Fruit fly (Drosophila melanogaster) whole organism, embryonic: ENCODE data around the gene IFT54.

Source experiments
- Awh ChIP-seq: fragments of 200-800 bp; sonication (Bioruptor generic); IDR thresholded peaks from 2 replicates; pipeline ENCODE4, ENCODE4 v1.3.6; 2022; ENCODE audit warnings: missing biosample characterization, missing genetic modification characterization
- B-H1 ChIP-seq: fragments of 200-800 bp; sonication (Bioruptor generic); IDR thresholded peaks from 3 replicates; pipeline ENCODE4 v1.3.6; 2022; ENCODE audit warnings: missing biosample characterization, missing genetic modification characterization
- Bgb ChIP-seq: fragments of 200-800 bp; sonication (Bioruptor generic); IDR thresholded peaks from 2 replicates; pipeline ENCODE4 v1.3.6; 2022; ENCODE audit warnings: missing biosample characterization, missing genetic modification characterization; ENCODE audit not compliant: partially characterized antibody
- CG10321 ChIP-seq: fragments of 200-800 bp; sonication (Bioruptor generic); IDR thresholded peaks from 2 replicates; pipeline ENCODE4 v1.3.6; 2022; ENCODE audit warnings: missing biosample characterization, missing genetic modification characterization
- CG10431 ChIP-seq: fragments of 200-800 bp; sonication (Bioruptor generic); optimal IDR thresholded peaks from 3 replicates; lab custom pipeline; 2018; ENCODE audit warnings: missing biosample characterization, mild to moderate bottlenecking, missing genetic modification characterization
- CG12236 ChIP-seq: fragments of 200-800 bp; sonication (Bioruptor generic); optimal IDR thresholded peaks from 2 replicates; lab custom pipeline; 2016; ENCODE audit warnings: missing biosample characterization, missing genetic modification characterization
- CG13424 ChIP-seq: fragments of 200-800 bp; sonication (Bioruptor generic); optimal IDR thresholded peaks from 2 replicates; lab custom pipeline; 2019; ENCODE audit warnings: missing biosample characterization, mild to moderate bottlenecking, missing genetic modification characterization, moderate library complexity
- CG15269 ChIP-seq: fragments of 200-800 bp; sonication (Bioruptor generic); optimal IDR thresholded peaks from 2 replicates; lab custom pipeline; 2018; ENCODE audit warnings: missing biosample characterization, mild to moderate bottlenecking, missing genetic modification characterization, moderate library complexity
- CG1647 ChIP-seq: fragments of 200-800 bp; sonication (Bioruptor generic); optimal IDR thresholded peaks from 3 replicates; lab custom pipeline; 2016; ENCODE audit warnings: missing biosample characterization, missing genetic modification characterization
- CG16815 ChIP-seq: fragments of 200-800 bp; sonication (Bioruptor generic); optimal IDR thresholded peaks from 3 replicates; lab custom pipeline; 2017; ENCODE audit warnings: missing biosample characterization, mild to moderate bottlenecking, missing genetic modification characterization
- CG17802 ChIP-seq: fragments of 200-800 bp; sonication (Bioruptor generic); optimal IDR thresholded peaks from 2 replicates; lab custom pipeline; 2018; ENCODE audit warnings: missing biosample characterization, mild to moderate bottlenecking, missing genetic modification characterization, moderate library complexity
- CG18619 ChIP-seq: fragments of 200-800 bp; sonication (Bioruptor generic); optimal IDR thresholded peaks from 3 replicates; lab custom pipeline; 2017; ENCODE audit warnings: missing biosample characterization, mild to moderate bottlenecking, missing genetic modification characterization
- CG34376 ChIP-seq: fragments of 200-800 bp; sonication (Bioruptor generic); optimal IDR thresholded peaks from 2 replicates; lab custom pipeline; 2018; ENCODE audit warnings: missing biosample characterization, mild to moderate bottlenecking, missing genetic modification characterization
- CG5953 ChIP-seq: fragments of 200-800 bp; sonication (Bioruptor generic); IDR thresholded peaks from 2 replicates; pipeline ENCODE4 v1.3.6; 2022; ENCODE audit warnings: missing biosample characterization, missing genetic modification characterization
- CG7745 ChIP-seq: fragments of 200-800 bp; sonication (Bioruptor generic); optimal IDR thresholded peaks from 2 replicates; lab custom pipeline; 2018; ENCODE audit warnings: missing biosample characterization, mild to moderate bottlenecking, missing genetic modification characterization, moderate library complexity
- CG7839 ChIP-seq: fragments of 200-800 bp; sonication (Bioruptor generic); optimal IDR thresholded peaks from 3 replicates; lab custom pipeline; 2018; ENCODE audit warnings: missing biosample characterization, mild to moderate bottlenecking, missing genetic modification characterization, moderate library complexity
- CG9797 ChIP-seq: fragments of 200-800 bp; sonication (Bioruptor generic); optimal IDR thresholded peaks from 3 replicates; lab custom pipeline; 2018; ENCODE audit warnings: missing biosample characterization, mild to moderate bottlenecking, missing genetic modification characterization
- CG9932 ChIP-seq: fragments of 200-800 bp; sonication (Bioruptor generic); IDR thresholded peaks from 2 replicates; pipeline ENCODE4 v1.3.6; 2022; ENCODE audit warnings: missing biosample characterization, missing genetic modification characterization
- Dad ChIP-seq: fragments of 200-800 bp; sonication (Bioruptor generic); optimal IDR thresholded peaks from 3 replicates; lab custom pipeline; 2016; ENCODE audit warnings: missing biosample characterization, missing genetic modification characterization
- Dip2 ChIP-seq: fragments of 200-800 bp; sonication (Bioruptor generic); IDR thresholded peaks from 2 replicates; pipeline ENCODE4 v1.3.6; 2022; ENCODE audit warnings: missing biosample characterization, missing genetic modification characterization
- Doc3 ChIP-seq: fragments of 200-800 bp; sonication (Bioruptor generic); IDR thresholded peaks from 3 replicates; pipeline ENCODE4 v1.3.6; 2022; ENCODE audit warnings: missing biosample characterization, missing genetic modification characterization; ENCODE audit not compliant: partially characterized antibody
- E2f2 ChIP-seq: fragments of 200-800 bp; sonication (Bioruptor generic); IDR thresholded peaks from 2 replicates; pipeline ENCODE4 v1.3.6; 2022; ENCODE audit warnings: missing biosample characterization, missing genetic modification characterization
- H2.0 ChIP-seq: fragments of 200-800 bp; sonication (Bioruptor generic); IDR thresholded peaks from 2 replicates; pipeline ENCODE4 v1.3.6; 2022; ENCODE audit warnings: missing biosample characterization, missing genetic modification characterization
- Mad ChIP-seq: fragments of 200-800 bp; sonication (Bioruptor generic); optimal IDR thresholded peaks from 2 replicates; lab custom pipeline; 2016; ENCODE audit warnings: missing biosample characterization, missing genetic modification characterization
- Mes4 ChIP-seq: fragments of 200-800 bp; sonication (Bioruptor generic); optimal IDR thresholded peaks from 2 replicates; lab custom pipeline; 2016; ENCODE audit warnings: missing biosample characterization, missing genetic modification characterization
- Myb ChIP-seq: fragments of 200-800 bp; sonication (Bioruptor generic); optimal IDR thresholded peaks from 2 replicates; lab custom pipeline; 2016; ENCODE audit warnings: missing biosample characterization, missing genetic modification characterization
- Rfx ChIP-seq: fragments of 200-800 bp; sonication (Bioruptor generic); IDR thresholded peaks from 2 replicates; pipeline ENCODE4 v1.3.6; 2022; ENCODE audit warnings: missing biosample characterization, missing genetic modification characterization
- Rx ChIP-seq: fragments of 200-800 bp; sonication (Bioruptor generic); IDR thresholded peaks from 2 replicates; pipeline ENCODE4 v1.3.6; 2022; ENCODE audit warnings: missing biosample characterization, missing genetic modification characterization
- Taf1 ChIP-seq: fragments of 200-800 bp; sonication (Bioruptor generic); IDR thresholded peaks from 2 replicates; pipeline ENCODE4 v1.3.6; 2022; ENCODE audit warnings: missing biosample characterization, missing genetic modification characterization
- abd-A ChIP-seq: fragments of 200-800 bp; sonication (Bioruptor generic); optimal IDR thresholded peaks from 3 replicates; lab custom pipeline; 2019; ENCODE audit warnings: missing biosample characterization, mild to moderate bottlenecking, missing genetic modification characterization, moderate library complexity
- al ChIP-seq: fragments of 200-800 bp; sonication (Bioruptor generic); IDR thresholded peaks from 2 replicates; pipeline ENCODE4 v1.3.6; 2022; ENCODE audit warnings: missing biosample characterization, missing genetic modification characterization
- chn ChIP-seq: fragments of 200-800 bp; sonication (Bioruptor generic); optimal IDR thresholded peaks from 2 replicates; lab custom pipeline; 2016; ENCODE audit warnings: missing biosample characterization, missing genetic modification characterization
- ci ChIP-seq: fragments of 200-800 bp; sonication (Bioruptor generic); IDR thresholded peaks from 3 replicates; pipeline ENCODE4 v1.3.6; 2022; ENCODE audit warnings: missing biosample characterization, missing genetic modification characterization
- crol ChIP-seq: fragments of 200-800 bp; sonication (Bioruptor generic); IDR thresholded peaks from 2 replicates; pipeline ENCODE4 v1.3.6; 2022; ENCODE audit warnings: missing biosample characterization, missing genetic modification characterization
- crp ChIP-seq, 2 experiments: fragments of 200-800 bp; sonication (Bioruptor generic); optimal IDR thresholded peaks; 2 replicates in 1 of 2; 3 replicates in 1 of 2; lab custom pipeline; 2017; ENCODE audit warnings: missing biosample characterization in 2 of 2, missing genetic modification characterization in 2 of 2, mild to moderate bottlenecking in 1 of 2, moderate library complexity in 1 of 2
- dimm ChIP-seq: fragments of 200-800 bp; sonication (Bioruptor generic); IDR thresholded peaks from 2 replicates; pipeline ENCODE4 v1.3.6; 2022; ENCODE audit warnings: missing biosample characterization, missing genetic modification characterization
- eyg ChIP-seq: fragments of 200-800 bp; sonication (Bioruptor generic); optimal IDR thresholded peaks from 3 replicates; lab custom pipeline; 2016; ENCODE audit warnings: missing biosample characterization, missing genetic modification characterization
- fd96Cb ChIP-seq: fragments of 200-800 bp; sonication (Bioruptor generic); optimal IDR thresholded peaks from 2 replicates; lab custom pipeline; 2018; ENCODE audit warnings: missing biosample characterization, mild to moderate bottlenecking, missing genetic modification characterization, moderate library complexity
- kay ChIP-seq: fragments of 200-800 bp; sonication (Bioruptor generic); optimal IDR thresholded peaks from 2 replicates; lab custom pipeline; 2016; ENCODE audit warnings: missing biosample characterization, missing genetic modification characterization
- nerfin-1 ChIP-seq: fragments of 200-800 bp; sonication (Bioruptor generic); optimal IDR thresholded peaks from 3 replicates; lab custom pipeline; 2019; ENCODE audit warnings: missing biosample characterization, mild to moderate bottlenecking, missing genetic modification characterization, moderate library complexity
- pho ChIP-seq: fragments of 200-800 bp; sonication (Bioruptor generic); optimal IDR thresholded peaks from 2 replicates; lab custom pipeline; 2016; ENCODE audit warnings: missing biosample characterization, missing genetic modification characterization
- pzg ChIP-seq: fragments of 200-800 bp; sonication (Bioruptor generic); optimal IDR thresholded peaks from 3 replicates; lab custom pipeline; 2018; ENCODE audit warnings: missing biosample characterization, mild to moderate bottlenecking, missing genetic modification characterization, moderate library complexity
- ranshi ChIP-seq: fragments of 200-800 bp; sonication (Bioruptor generic); IDR thresholded peaks from 2 replicates; pipeline ENCODE4 v1.3.6; 2022; ENCODE audit warnings: missing biosample characterization, missing genetic modification characterization
- shn ChIP-seq: fragments of 200-800 bp; sonication (Bioruptor generic); optimal IDR thresholded peaks from 3 replicates; lab custom pipeline; 2016; ENCODE audit warnings: missing biosample characterization, missing genetic modification characterization
- tio ChIP-seq: fragments of 200-800 bp; sonication (Bioruptor generic); optimal IDR thresholded peaks from 2 replicates; lab custom pipeline; 2017; ENCODE audit warnings: missing biosample characterization, missing genetic modification characterization, inconsistent platforms
- tna ChIP-seq: fragments of 200-800 bp; sonication (Bioruptor generic); IDR thresholded peaks from 2 replicates; pipeline ENCODE4 v1.3.6; 2022; ENCODE audit warnings: missing biosample characterization, missing genetic modification characterization; ENCODE audit not compliant: partially characterized antibody
- twi ChIP-seq: fragments of 200-800 bp; optimal IDR thresholded peaks from 2 replicates; lab custom pipeline; 2019; ENCODE audit warnings: missing biosample characterization, mild to moderate bottlenecking, missing genetic modification characterization, moderate library complexity
- zfh1 ChIP-seq: fragments of 200-800 bp; sonication (Bioruptor generic); IDR thresholded peaks from 3 replicates; pipeline ENCODE4 v1.3.6; 2022; ENCODE audit warnings: missing biosample characterization, missing genetic modification characterization

Gene IFT54

dm6 chr3R:14259821-14260220 is 42.4 kb upstream of the IFT54 start, which contains the start of gene MetRS-m (continued):
- TF ChIP-seq chn (GFP tag; lab: Kevin White, UChicago), result no peak
- no peak for TF ChIP-seq Dip2 (GFP tag; lab: Robert Waterston, UW)
- no peak for TF ChIP-seq Rx (GFP tag; lab: Robert Waterston, UW)
- TF ChIP-seq Dad (GFP tag; lab: Kevin White, UChicago), result no peak
- TF ChIP-seq ci (GFP tag; lab: Robert Waterston, UW), result no peak
- TF ChIP-seq B-H1 (GFP tag; lab: Robert Waterston, UW), result no peak
- no peak for TF ChIP-seq Doc3 (GFP tag; lab: Robert Waterston, UW)
- TF ChIP-seq crp (GFP tag; optimal IDR thresholded peaks at IDR 0.05; lab: Kevin White, UChicago), result peak; percentile 32 to 87
- TF ChIP-seq CG10321, result no peak
- TF ChIP-seq tna (GFP tag; lab: Robert Waterston, UW), result no peak
- no peak for TF ChIP-seq CG1647
- no peak for TF ChIP-seq nerfin-1 (tag; lab: Kevin White, UChicago)
- no peak for TF ChIP-seq CG13424 (tag; lab: Kevin White, UChicago)
- TF ChIP-seq eyg, result no peak
- TF ChIP-seq twi (tag; lab: Kevin White, UChicago), result no peak
- no peak for TF ChIP-seq CG15269 (tag; lab: Kevin White, UChicago)
- no peak for TF ChIP-seq tio
- TF ChIP-seq al (GFP tag; lab: Robert Waterston, UW), result no peak
- TF ChIP-seq CG10431 (GFP tag; lab: Kevin White, UChicago), result no peak
- TF ChIP-seq CG18619, result no peak
- TF ChIP-seq CG9797, result no peak
- no peak for TF ChIP-seq CG7745 (tag; lab: Kevin White, UChicago)
- TF ChIP-seq Mes4 (GFP tag; lab: Kevin White, UChicago), result no peak
- TF ChIP-seq pzg, result peak; percentile 6
- TF ChIP-seq Bgb, result no peak
- no peak for TF ChIP-seq shn (GFP tag; lab: Kevin White, UChicago)
- TF ChIP-seq E2f2, result peak; percentile 59; the same call in 1 of the 2 replicates
- no peak for TF ChIP-seq Mad (GFP tag; lab: Kevin White, UChicago)
- TF ChIP-seq CG5953 (GFP tag; lab: Robert Waterston, UW), result no peak
- peak; percentile 63 for TF ChIP-seq Myb (GFP tag; lab: Kevin White, UChicago)
- TF ChIP-seq pho (GFP tag; lab: Kevin White, UChicago), result no peak
- TF ChIP-seq CG16815 (GFP tag; lab: Kevin White, UChicago), result no peak
- TF ChIP-seq CG9932, result no peak
- TF ChIP-seq Awh (GFP tag; lab: Robert Waterston, UW), result no peak
- no peak for TF ChIP-seq dimm
- no peak for TF ChIP-seq CG34376
- TF ChIP-seq Rfx (GFP tag; lab: Robert Waterston, UW), result no peak
- no peak for TF ChIP-seq CG12236
- no peak for TF ChIP-seq ranshi (GFP tag; lab: Robert Waterston, UW)
- TF ChIP-seq crol (GFP tag; lab: Robert Waterston, UW), result no peak

dm6 chr3R:14261113-14261512 is 41.1 kb upstream of the IFT54 start, which contains the start of gene CG14840:
TSS of gene CG14840 (minus strand) at chr3R:14261213.
- TF ChIP-seq fd96Cb (tag; lab: Kevin White, UChicago) (no peak), Taf1 (GFP tag; lab: Robert Waterston, UW) (no peak), kay (GFP tag; lab: Kevin White, UChicago) (no peak), H2.0 (GFP tag; lab: Robert Waterston, UW) (no peak), al (GFP tag; lab: Robert Waterston, UW) (no peak), CG10431 (GFP tag; lab: Kevin White, UChicago) (no peak), abd-A (no peak), zfh1 (GFP tag; lab: Robert Waterston, UW) (no peak), CG7839 (tag; lab: Kevin White, UChicago) (no peak), CG17802 (no peak)
